Fruit fly (Drosophila melanogaster) whole organism, wandering third instar larva: Measurements from ENCODE around the gene PolE1.

Experiments used
- HLH106 ChIP-seq: fragments of 200-800 bp; optimal IDR thresholded peaks from 3 replicates; lab custom pipeline; 2019; ENCODE audit warnings: missing biosample characterization, mild to moderate bottlenecking, missing genetic modification characterization, moderate library complexity
- Hr78 ChIP-seq: fragments of >200 bp; optimal IDR thresholded peaks from 2 replicates; lab custom pipeline; 2017; ENCODE audit warnings: missing biosample characterization, missing genetic modification characterization
- OdsH ChIP-seq: fragments of 200-800 bp; sonication (Bioruptor generic); optimal IDR thresholded peaks from 2 replicates; lab custom pipeline; 2016; ENCODE audit warnings: missing biosample characterization, mild to moderate bottlenecking, missing genetic modification characterization
- foxo ChIP-seq, 2 experiments: fragments of 200-800 bp; sonication (Bioruptor generic); optimal IDR thresholded peaks; 2 replicates in 1 of 2; 3 replicates in 1 of 2; lab custom pipeline; 2016 to 2017; ENCODE audit warnings: missing biosample characterization in 2 of 2, missing genetic modification characterization in 2 of 2
- h ChIP-seq: fragments of 200-800 bp; sonication (Bioruptor generic); optimal IDR thresholded peaks from 3 replicates; lab custom pipeline; 2016; ENCODE audit warnings: missing biosample characterization, mild to moderate bottlenecking, missing genetic modification characterization
- lola ChIP-seq: fragments of >200 bp; optimal IDR thresholded peaks from 2 replicates; lab custom pipeline; 2017; ENCODE audit warnings: missing biosample characterization, missing genetic modification characterization
- pan ChIP-seq: fragments of >200 bp; optimal IDR thresholded peaks from 2 replicates; lab custom pipeline; 2017
- rgr ChIP-seq: fragments of 200-800 bp; sonication (Bioruptor generic); optimal IDR thresholded peaks from 3 replicates; lab custom pipeline; 2016; ENCODE audit warnings: missing biosample characterization, mild to moderate bottlenecking, missing genetic modification characterization
- usp ChIP-seq: fragments of >200 bp; optimal IDR thresholded peaks from 2 replicates; lab custom pipeline; 2017; ENCODE audit warnings: missing biosample characterization, missing genetic modification characterization

DNA sequence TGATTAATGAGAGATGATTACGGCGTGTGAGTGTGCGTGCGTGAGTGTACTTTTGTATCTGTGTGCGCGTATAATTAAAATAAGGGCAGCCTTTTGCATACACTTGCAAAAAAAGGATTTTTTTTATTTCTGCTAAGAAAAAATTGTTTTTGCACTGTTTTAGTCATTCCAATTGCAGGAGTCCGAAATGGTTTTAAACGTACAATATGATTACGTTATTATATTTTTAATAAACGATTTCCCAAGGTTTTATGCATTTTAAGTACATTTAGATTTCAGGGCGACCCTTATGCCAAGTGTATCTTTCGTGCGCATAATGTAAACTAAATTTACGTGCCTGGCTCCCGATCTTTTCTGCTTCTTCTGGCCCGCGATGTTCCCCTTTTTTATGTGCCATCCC, 13.1 kb upstream of the PolE1 start:
- TF ChIP-seq rgr: peak; percentile 81
- TF ChIP-seq pan (lab: Kevin White, UChicago): no peak
- TF ChIP-seq usp (GFP tag; lab: Kevin White, UChicago): no peak
- TF ChIP-seq lola: no peak
- TF ChIP-seq OdsH (GFP tag; lab: Kevin White, UChicago): peak; percentile 68
- no peak for TF ChIP-seq Hr78 (GFP tag; lab: Kevin White, UChicago)
- TF ChIP-seq HLH106 (tag; lab: Kevin White, UChicago): peak; percentile 69
- peak; percentile 82 for TF ChIP-seq h
- peak in 1 of 2 experiments; percentile 67 for TF ChIP-seq foxo (GFP tag; optimal IDR thresholded peaks at IDR 0.05; lab: Kevin White, UChicago)
